Worm (Caenorhabditis elegans) whole organism, L4 larva: ENCODE measurements around the gene Y113G7A.22.

Experiments used
- F37D6.2 ChIP-seq: sonication (generic microtip); optimal IDR thresholded peaks from 2 replicates; lab custom pipeline; 2016; ENCODE audit warnings: mild to moderate bottlenecking, missing genetic modification characterization, missing compliant biosample characterization
- F49E8.2 ChIP-seq: sonication (generic microtip); optimal IDR thresholded peaks from 2 replicates; lab custom pipeline; 2016; ENCODE audit warnings: missing compliant biosample characterization, mild to moderate bottlenecking, missing genetic modification characterization, borderline replicate concordance
- T20F7.1 ChIP-seq: fragments of 200-800 bp; sonication (Bioruptor generic); optimal IDR thresholded peaks from 2 replicates; lab custom pipeline; 2018; ENCODE audit warnings: mild to moderate bottlenecking, missing genetic modification characterization, missing compliant biosample characterization
- T26A8.4 ChIP-seq: fragments of 200-800 bp; sonication (Bioruptor generic); IDR thresholded peaks from 2 replicates; pipeline ENCODE4 v1.3.6; 2022; ENCODE audit warnings: missing genetic modification characterization, missing compliant biosample characterization
- Y105C5A.15 ChIP-seq: fragments of 200-800 bp; sonication (Bioruptor generic); IDR thresholded peaks from 2 replicates; pipeline ENCODE4 v1.3.6; 2022; ENCODE audit warnings: missing genetic modification characterization, missing compliant biosample characterization
- Y75B8A.6 ChIP-seq: fragments of 200-800 bp; sonication (Bioruptor generic); IDR thresholded peaks from 2 replicates; pipeline ENCODE4 v1.3.6; 2022; ENCODE audit warnings: missing genetic modification reagents, missing genetic modification characterization, missing compliant biosample characterization
- arid-1 ChIP-seq: fragments of 200-800 bp; sonication (Bioruptor generic); conservative IDR thresholded peaks from 2 replicates; pipeline ENCODE4 v1.3.6; 2022; ENCODE audit warnings: missing genetic modification reagents, missing genetic modification characterization, missing compliant biosample characterization
- ceh-44 ChIP-seq: fragments of 200-800 bp; sonication (Bioruptor generic); IDR thresholded peaks from 2 replicates; pipeline ENCODE4 v1.3.6; 2022; ENCODE audit warnings: missing genetic modification reagents, missing genetic modification characterization, missing compliant biosample characterization
- daf-12 ChIP-seq: fragments of 150-350 bp; optimal IDR thresholded peaks from 2 replicates; lab custom pipeline; 2014; ENCODE audit warnings: missing biosample characterization, missing genetic modification reagents, missing genetic modification characterization
- daf-19 ChIP-seq: fragments of 200-800 bp; sonication (Bioruptor generic); conservative IDR thresholded peaks from 2 replicates; pipeline ENCODE4 v1.3.6; 2022; ENCODE audit warnings: missing genetic modification characterization, missing compliant biosample characterization
- dmd-6 ChIP-seq: fragments of 200-800 bp; sonication (Bioruptor generic); IDR thresholded peaks from 2 replicates; pipeline ENCODE4 v1.3.6; 2022; ENCODE audit warnings: missing genetic modification reagents, missing genetic modification characterization, missing compliant biosample characterization
- dpl-1 ChIP-seq: fragments of 150-350 bp; optimal IDR thresholded peaks from 2 replicates; lab custom pipeline; 2014; ENCODE audit warnings: missing biosample characterization, missing genetic modification reagents, missing genetic modification characterization
- dve-1 ChIP-seq: sonication (generic microtip); optimal IDR thresholded peaks from 2 replicates; lab custom pipeline; 2017; ENCODE audit warnings: antibody characterized with exemption, mild to moderate bottlenecking, missing genetic modification characterization, missing compliant biosample characterization; ENCODE audit not compliant: insufficient read depth
- egl-43 ChIP-seq: fragments of 200-800 bp; sonication (Bioruptor generic); IDR thresholded peaks from 2 replicates; pipeline ENCODE4 v1.3.6; 2022; ENCODE audit warnings: missing genetic modification reagents, missing genetic modification characterization, missing compliant biosample characterization
- hif-1 ChIP-seq, 2 experiments: sonication (generic microtip); optimal IDR thresholded peaks; 2 replicates each; lab custom pipeline; 2016 to 2017; ENCODE audit warnings: missing compliant biosample characterization in 2 of 2, missing genetic modification characterization in 2 of 2, missing genetic modification reagents in 2 of 2, missing genotype in 2 of 2, mild to moderate bottlenecking in 1 of 2
- jun-1 ChIP-seq: fragments of 150-350 bp; optimal IDR thresholded peaks from 2 replicates; lab custom pipeline; 2014; ENCODE audit warnings: missing biosample characterization, missing genetic modification reagents, missing genetic modification characterization
- lim-7 ChIP-seq: fragments of 200-800 bp; sonication (Bioruptor generic); IDR thresholded peaks from 2 replicates; pipeline ENCODE4 v1.3.6; 2022; ENCODE audit warnings: missing genetic modification characterization, missing compliant biosample characterization
- lin-1 ChIP-seq: fragments of 200-800 bp; sonication (Bioruptor generic); IDR thresholded peaks from 2 replicates; pipeline ENCODE4 v1.3.6; 2022; ENCODE audit warnings: missing genetic modification reagents, missing genetic modification characterization, missing compliant biosample characterization
- lin-29 ChIP-seq: fragments of 200-800 bp; sonication (Bioruptor generic); IDR thresholded peaks from 2 replicates; pipeline ENCODE4 v1.3.6; 2022; ENCODE audit warnings: missing genetic modification reagents, missing genetic modification characterization, missing compliant biosample characterization
- mes-2 ChIP-seq: sonication (generic microtip); optimal IDR thresholded peaks from 2 replicates; lab custom pipeline; 2016; ENCODE audit warnings: missing genotype, mild to moderate bottlenecking, missing genetic modification characterization, missing compliant biosample characterization; ENCODE audit not compliant: poor library complexity, severe bottlenecking
- nhr-102 ChIP-seq: sonication (generic microtip); optimal IDR thresholded peaks from 2 replicates; lab custom pipeline; 2016; ENCODE audit warnings: mild to moderate bottlenecking, missing genetic modification characterization, moderate library complexity, missing compliant biosample characterization
- nhr-11 ChIP-seq: fragments of 150-350 bp; optimal IDR thresholded peaks from 2 replicates; lab custom pipeline; 2014; ENCODE audit warnings: missing biosample characterization, missing genetic modification characterization
- nhr-237 ChIP-seq: sonication (generic microtip); optimal IDR thresholded peaks from 2 replicates; lab custom pipeline; 2017; ENCODE audit warnings: missing biosample characterization, missing genetic modification characterization
- nhr-25 ChIP-seq: sonication (generic microtip); optimal IDR thresholded peaks from 2 replicates; lab custom pipeline; 2017; ENCODE audit warnings: missing genetic modification characterization, mild to moderate bottlenecking, missing compliant biosample characterization, antibody characterized with exemption, moderate library complexity, borderline replicate concordance; ENCODE audit not compliant: insufficient read depth
- nhr-28 ChIP-seq: fragments of 150-350 bp; optimal IDR thresholded peaks from 2 replicates; lab custom pipeline; 2014; ENCODE audit warnings: missing biosample characterization, missing genetic modification characterization
- nhr-41 ChIP-seq: fragments of 200-800 bp; sonication (Bioruptor generic); IDR thresholded peaks from 2 replicates; pipeline ENCODE4 v1.3.6; 2022; ENCODE audit warnings: missing genetic modification reagents, missing genetic modification characterization, missing compliant biosample characterization
- nhr-48 ChIP-seq: sonication (generic microtip); optimal IDR thresholded peaks from 2 replicates; lab custom pipeline; 2016; ENCODE audit warnings: mild to moderate bottlenecking, missing genetic modification characterization, missing compliant biosample characterization
- nhr-6 ChIP-seq: fragments of 150-350 bp; optimal IDR thresholded peaks from 2 replicates; lab custom pipeline; 2014; ENCODE audit warnings: missing biosample characterization, missing genetic modification characterization
- nhr-76 ChIP-seq: fragments of 150-350 bp; optimal IDR thresholded peaks from 2 replicates; lab custom pipeline; 2014; ENCODE audit warnings: missing biosample characterization, missing genetic modification characterization
- nhr-77 ChIP-seq: fragments of 150-350 bp; optimal IDR thresholded peaks from 2 replicates; lab custom pipeline; 2014; ENCODE audit warnings: missing biosample characterization, missing genetic modification characterization
- pha-4 ChIP-seq, 2 experiments: fragments of 150-350 bp in 1 of 2; fragments of 200-800 bp in 1 of 2; sonication (Bioruptor generic) in 1 of 2; IDR thresholded peaks in 1 of 2; optimal IDR thresholded peaks in 1 of 2; 2 replicates each; pipeline versions ENCODE4 v1.3.6 to Lab custom; 2014 to 2022; ENCODE audit warnings: missing genetic modification characterization in 2 of 2, missing genetic modification reagents in 2 of 2, missing biosample characterization in 1 of 2, missing compliant biosample characterization in 1 of 2
- sdz-12 ChIP-seq: fragments of 200-800 bp; sonication (Bioruptor generic); optimal IDR thresholded peaks from 2 replicates; lab custom pipeline; 2018; ENCODE audit warnings: mild to moderate bottlenecking, missing genetic modification characterization, missing compliant biosample characterization
- spr-1 ChIP-seq: sonication (generic microtip); optimal IDR thresholded peaks from 2 replicates; lab custom pipeline; 2016; ENCODE audit warnings: mild to moderate bottlenecking, missing genetic modification characterization, missing compliant biosample characterization
- unc-62 ChIP-seq, 3 experiments: fragments of 150-350 bp in 1 of 3; sonication (generic microtip); optimal IDR thresholded peaks in 2 of 3; peaks in 1 of 3; 1 replicate in 1 of 3; 2 replicates in 2 of 3; lab custom pipeline; 2014 to 2017; ENCODE audit warnings: missing biosample characterization in 3 of 3, missing genetic modification characterization in 3 of 3, missing genetic modification reagents in 3 of 3, missing genotype in 1 of 3
- zfp-3 ChIP-seq: fragments of 200-800 bp; sonication (Bioruptor generic); conservative IDR thresholded peaks from 2 replicates; pipeline ENCODE4 v1.3.6; 2022; ENCODE audit warnings: missing genetic modification reagents, missing genetic modification characterization, missing compliant biosample characterization

Y113G7A.22 gene

ce11 chrV:20161781-20162289 is 26.7 kb upstream of the Y113G7A.22 start (continued):
- TF ChIP-seq dpl-1 (GFP tag; lab: Kevin White, UChicago) (no peak), F37D6.2 (tag; lab: Kevin White, UChicago) (no peak), nhr-102 (tag; lab: Kevin White, UChicago) (peak; percentile 33), nhr-28 (tag; lab: Kevin White, UChicago) (no peak), Y105C5A.15 (GFP tag; lab: Robert Waterston, UW) (no peak), jun-1 (tag; lab: Kevin White, UChicago) (peak; percentile 11), arid-1 (GFP tag; lab: Robert Waterston, UW) (no peak), F49E8.2 (no peak), nhr-76 (tag; lab: Kevin White, UChicago) (no peak), dve-1 (tag; lab: Kevin White, UChicago) (no peak), mes-2 (tag; lab: Kevin White, UChicago) (no peak), dmd-6 (GFP tag; lab: Robert Waterston, UW) (no peak), nhr-41 (GFP tag; lab: Robert Waterston, UW) (no peak), T26A8.4 (GFP tag; lab: Robert Waterston, UW) (no peak), daf-12 (tag; lab: Kevin White, UChicago) (no peak), lin-1 (GFP tag; lab: Robert Waterston, UW) (no peak), nhr-6 (tag; lab: Kevin White, UChicago) (no peak), pha-4 (GFP tag; IDR thresholded peaks at IDR 0.05; lab: Robert Waterston, UW) (no peak), pha-4 (tag; optimal IDR thresholded peaks at IDR 0.05; lab: Kevin White, UChicago) (no peak), ceh-44 (no peak), nhr-48 (peak; percentile 44), unc-62 (GFP tag; optimal IDR thresholded peaks at IDR 0.05 in 1 of 2; lab: Kevin White, UChicago) (peak in 1 of 2 experiments; percentile 56), unc-62 (tag; optimal IDR thresholded peaks at IDR 0.05; lab: Kevin White, UChicago) (no peak), nhr-11 (no peak), nhr-25 (no peak)

- TF ChIP-seq nhr-48 (no peak), Y75B8A.6 (GFP tag; lab: Robert Waterston, UW) (no peak), lin-29 (GFP tag; lab: Robert Waterston, UW) (no peak), nhr-237 (no peak), nhr-25 (no peak), nhr-77 (tag; lab: Kevin White, UChicago) (no peak), daf-19 (GFP tag; lab: Robert Waterston, UW) (no peak), nhr-28 (tag; lab: Kevin White, UChicago) (no peak), egl-43 (GFP tag; lab: Robert Waterston, UW) (no peak), lin-1 (GFP tag; lab: Robert Waterston, UW) (no peak), zfp-3 (GFP tag; lab: Robert Waterston, UW) (no peak), sdz-12 (GFP tag; lab: Kevin White, UChicago) (no peak), T20F7.1 (GFP tag; lab: Kevin White, UChicago) (no peak)
Observed at ce11 chrV:20158223-20158622, 23.1 kb upstream of the Y113G7A.22 start, which contains the start of gene F19B2.6. Gene F19B2.6, plus strand, starts transcription at chrV:20158523.

DNA sequence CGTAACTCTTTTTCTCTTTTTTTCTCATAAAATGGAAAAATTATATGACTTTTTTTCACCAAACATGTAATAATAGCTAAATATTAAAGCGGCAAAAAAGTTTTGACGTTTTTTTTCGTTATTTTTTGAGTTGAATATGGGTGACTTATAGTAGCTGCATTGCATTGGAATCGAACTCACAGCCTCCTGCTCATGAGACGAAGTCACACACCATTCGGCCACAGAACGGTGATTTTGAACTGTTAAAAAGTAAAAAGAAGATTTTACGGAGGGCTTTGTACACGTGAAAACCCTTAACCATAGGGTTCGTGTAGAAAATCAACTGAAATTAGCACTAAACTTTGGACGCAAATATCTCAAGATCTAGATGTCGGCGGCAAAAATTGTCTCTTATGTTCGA is 16.7 kb upstream of the Y113G7A.22 start:
- TF ChIP-seq spr-1 (tag; lab: Kevin White, UChicago): no peak
- no peak for TF ChIP-seq hif-1 (tag; optimal IDR thresholded peaks at IDR 0.05; lab: Kevin White, UChicago)
- no peak for TF ChIP-seq lim-7
